Worm (Caenorhabditis elegans) whole organism, L3 larva: ENCODE measurements around the gene Y49F6B.14.

Experiments used
- ceh-9 ChIP-seq: sonication (generic microtip); optimal IDR thresholded peaks from 2 replicates; lab custom pipeline; 2018; ENCODE audit warnings: missing biosample characterization, missing genetic modification characterization
- fkh-2 ChIP-seq: fragments of 150-350 bp; optimal IDR thresholded peaks from 2 replicates; lab custom pipeline; 2014; ENCODE audit warnings: missing biosample characterization, missing genetic modification reagents, missing genetic modification characterization
- mdl-1 ChIP-seq: fragments of 150-350 bp; optimal IDR thresholded peaks from 2 replicates; lab custom pipeline; 2014; ENCODE audit warnings: missing biosample characterization, missing genetic modification characterization
- nhr-25 ChIP-seq: sonication (generic microtip); optimal IDR thresholded peaks from 2 replicates; lab custom pipeline; 2017; ENCODE audit warnings: missing biosample characterization, missing genetic modification characterization
- pqm-1 ChIP-seq: fragments of 150-350 bp; optimal IDR thresholded peaks from 2 replicates; lab custom pipeline; 2017; ENCODE audit warnings: missing biosample characterization, missing genetic modification characterization, inconsistent platforms
- ztf-11 ChIP-seq: fragments of 150-350 bp; optimal IDR thresholded peaks from 2 replicates; lab custom pipeline; 2014; ENCODE audit warnings: missing biosample characterization, missing genetic modification characterization

ce11 chrII:3504717-3505116 lies 10.6 kb downstream of the Y49F6B.14 start, which contains the start of gene cyh-1:
- TF ChIP-seq nhr-25 (tag; lab: Kevin White, UChicago) (no peak), pqm-1 (no peak), fkh-2 (tag; lab: Kevin White, UChicago) (no peak), ztf-11 (tag; lab: Kevin White, UChicago) (no peak), ceh-9 (tag; lab: Kevin White, UChicago) (no peak), mdl-1 (tag; lab: Kevin White, UChicago) (no peak)
